Fruit fly (Drosophila melanogaster): ENCODE results near the gene CG44261.

CG44261 gene

DNA sequence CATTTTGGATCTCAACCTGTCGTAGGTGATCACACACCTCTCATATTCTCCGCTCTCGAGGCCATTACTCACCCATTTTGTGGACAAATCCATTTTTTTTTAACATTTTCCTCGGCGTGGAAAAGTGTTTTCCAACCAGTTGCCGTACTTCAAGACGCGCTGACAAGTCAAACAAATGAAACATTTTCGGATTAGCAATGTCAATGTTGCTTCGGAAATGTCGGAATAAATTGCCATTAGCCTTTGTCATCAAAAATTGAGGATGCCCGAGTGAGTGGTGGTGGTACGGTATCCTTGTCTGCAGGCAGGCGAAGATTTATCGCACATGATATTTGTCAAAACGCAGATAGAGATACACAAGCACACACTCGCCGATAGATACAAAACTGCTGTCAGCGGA, 19.4 kb upstream of the CG44261 start:
- no peak for TF ChIP-seq CG9948 (tag; optimal IDR thresholded peaks at IDR 0.05)
- no peak for TF ChIP-seq Pif1A (GFP tag; optimal IDR thresholded peaks at IDR 0.05)
- TF ChIP-seq CG12605 (GFP tag; IDR thresholded peaks at IDR 0.05) = no peak
- TF ChIP-seq CG4496 (GFP tag; IDR thresholded peaks at IDR 0.05) = no peak
- TF ChIP-seq CG8301 (tag; optimal IDR thresholded peaks at IDR 0.05) = no peak
- TF ChIP-seq EcR (GFP tag; optimal IDR thresholded peaks at IDR 0.05) = no peak
- no peak for TF ChIP-seq CG10348 (GFP tag; IDR thresholded peaks at IDR 0.05)
- TF ChIP-seq CG14655 (GFP tag; optimal IDR thresholded peaks at IDR 0.05) = no peak
- no peak for TF ChIP-seq CG15710 (tag; optimal IDR thresholded peaks at IDR 0.05)

DNA sequence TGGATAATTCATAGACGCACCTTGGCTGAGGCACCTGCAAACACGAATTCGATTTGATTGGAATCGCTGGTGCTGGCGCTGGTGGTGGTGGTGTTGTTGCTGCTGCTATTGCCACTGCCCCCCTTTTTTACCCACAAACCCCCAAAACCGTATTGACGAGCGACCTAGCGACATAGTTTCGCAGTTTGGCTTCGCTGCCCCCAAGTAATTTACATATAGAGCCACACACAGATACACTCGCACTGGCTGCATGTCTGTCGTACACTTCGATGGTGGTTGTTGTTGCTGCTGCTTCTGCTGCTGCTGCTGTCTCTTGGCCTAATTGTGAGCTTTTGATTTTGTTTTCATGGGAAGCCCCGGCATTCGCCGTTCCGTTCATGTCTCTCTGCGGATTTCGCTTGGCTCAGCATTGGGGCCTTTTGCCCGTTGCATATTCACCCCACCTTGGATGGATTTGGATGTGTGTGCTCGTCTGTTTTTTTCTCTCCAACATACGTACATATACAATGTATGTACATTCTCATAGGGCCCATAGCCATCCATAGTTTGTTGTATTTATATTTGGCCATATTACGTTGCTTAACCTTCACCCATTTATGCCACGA, 16.2 kb upstream of the CG44261 start:
- no peak for TF ChIP-seq Ets98B (GFP tag; IDR thresholded peaks at IDR 0.05)
- TF ChIP-seq CG34367 (tag; optimal IDR thresholded peaks at IDR 0.05) = no peak
- no peak for TF ChIP-seq gl (tag; optimal IDR thresholded peaks at IDR 0.05)
- TF ChIP-seq CG32121 (GFP tag; IDR thresholded peaks at IDR 0.05) = 0 out of 2 replicates have a peak, but pooled peaks have one; percentile 32
- no peak for TF ChIP-seq Snoo (tag; optimal IDR thresholded peaks at IDR 0.05)
- 0 out of 3 replicates have a peak, but pooled peaks have one; percentile 9 for TF ChIP-seq fd96Ca (GFP tag; IDR thresholded peaks at IDR 0.05)
- no peak for TF ChIP-seq Pif1A (GFP tag; optimal IDR thresholded peaks at IDR 0.05)
- no peak for TF ChIP-seq CG9948 (tag; optimal IDR thresholded peaks at IDR 0.05)
- no peak for TF ChIP-seq CG15710 (tag; optimal IDR thresholded peaks at IDR 0.05)

DNA sequence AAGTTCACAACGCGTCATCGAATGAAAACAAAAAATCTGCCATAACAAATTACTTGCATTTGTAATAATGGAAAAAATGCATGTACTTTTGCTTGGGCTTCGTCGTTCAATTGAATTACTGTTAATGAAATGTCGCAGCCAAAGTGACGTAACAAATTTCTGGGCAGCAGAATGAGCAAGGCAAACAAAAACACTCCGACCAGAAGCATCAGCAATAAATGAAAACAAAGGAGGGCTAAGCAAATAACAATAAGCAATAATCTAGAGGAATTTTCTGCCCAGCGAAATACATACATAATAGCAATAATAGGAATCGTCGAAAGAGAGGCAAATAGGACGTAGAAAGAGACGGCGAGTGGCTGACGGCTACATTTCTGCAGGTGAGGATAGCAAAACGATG, 14.4 kb upstream of the CG44261 start:
- no peak for TF ChIP-seq EcR (GFP tag; optimal IDR thresholded peaks at IDR 0.05)
- TF ChIP-seq Ets98B (GFP tag; IDR thresholded peaks at IDR 0.05) = no peak
- no peak for TF ChIP-seq CG12605 (GFP tag; IDR thresholded peaks at IDR 0.05)
- TF ChIP-seq CG15710 (tag; optimal IDR thresholded peaks at IDR 0.05) = no peak
- TF ChIP-seq CG34367 (tag; optimal IDR thresholded peaks at IDR 0.05) = no peak
- no peak for TF ChIP-seq Pif1B (GFP tag; optimal IDR thresholded peaks at IDR 0.05)
- no peak for TF ChIP-seq CG17806 (tag; optimal IDR thresholded peaks at IDR 0.05)
- TF ChIP-seq CG14655 (GFP tag; optimal IDR thresholded peaks at IDR 0.05) = no peak
- TF ChIP-seq CG32121 (GFP tag; IDR thresholded peaks at IDR 0.05) = no peak
- no peak for TF ChIP-seq Pif1A (GFP tag; optimal IDR thresholded peaks at IDR 0.05)

dm6 chr3R:9420439-9421234, 12.7 kb upstream of the CG44261 start:
- TF ChIP-seq Snoo (tag; optimal IDR thresholded peaks at IDR 0.05) (no peak), CG15710 (tag; optimal IDR thresholded peaks at IDR 0.05) (no peak), CG17806 (tag; optimal IDR thresholded peaks at IDR 0.05) (peak; percentile 12), CG9948 (tag; optimal IDR thresholded peaks at IDR 0.05) (peak; percentile 33), CG32121 (GFP tag; IDR thresholded peaks at IDR 0.05) (peak; percentile 76), CG14655 (GFP tag; optimal IDR thresholded peaks at IDR 0.05) (peak; percentile 46), Pif1B (GFP tag; optimal IDR thresholded peaks at IDR 0.05) (peak; percentile 2), CG8301 (tag; optimal IDR thresholded peaks at IDR 0.05) (peak; percentile 46), fd96Ca (GFP tag; IDR thresholded peaks at IDR 0.05) (peak; percentile 76), CG4496 (GFP tag; IDR thresholded peaks at IDR 0.05) (peak; percentile 81), CG10348 (GFP tag; IDR thresholded peaks at IDR 0.05) (peak; percentile 50; the same call in 1 of the 2 replicates), CG13204 (GFP tag; optimal IDR thresholded peaks at IDR 0.05) (no peak), rn (GFP tag; IDR thresholded peaks at IDR 0.05) (no peak), CG8159 (tag; optimal IDR thresholded peaks at IDR 0.05) (peak; percentile 46), Ets98B (GFP tag; IDR thresholded peaks at IDR 0.05) (peak; percentile 65; the same call in 1 of the 2 replicates)

dm6 chr3R:9419300-9419652, 11.3 kb upstream of the CG44261 start:
- TF ChIP-seq CG17806 (tag; optimal IDR thresholded peaks at IDR 0.05) (no peak), CG13204 (GFP tag; optimal IDR thresholded peaks at IDR 0.05) (peak; percentile 8), gl (tag; optimal IDR thresholded peaks at IDR 0.05) (no peak), rn (GFP tag; IDR thresholded peaks at IDR 0.05) (no peak), D1 (tag; optimal IDR thresholded peaks at IDR 0.05) (no peak), EcR (GFP tag; optimal IDR thresholded peaks at IDR 0.05) (no peak), Pif1A (GFP tag; optimal IDR thresholded peaks at IDR 0.05) (peak; percentile 34), Pif1B (GFP tag; optimal IDR thresholded peaks at IDR 0.05) (peak; percentile 2)

- no peak for TF ChIP-seq gl (tag; optimal IDR thresholded peaks at IDR 0.05)
- no peak for TF ChIP-seq CG15710 (tag; optimal IDR thresholded peaks at IDR 0.05)
- no peak for TF ChIP-seq Ets98B (GFP tag; IDR thresholded peaks at IDR 0.05)
- no peak for TF ChIP-seq CG17806 (tag; optimal IDR thresholded peaks at IDR 0.05)
- TF ChIP-seq CG13204 (GFP tag; optimal IDR thresholded peaks at IDR 0.05) = no peak
- no peak for TF ChIP-seq CG12605 (GFP tag; IDR thresholded peaks at IDR 0.05)
- TF ChIP-seq rn (GFP tag; IDR thresholded peaks at IDR 0.05) = no peak
- TF ChIP-seq Snoo (tag; optimal IDR thresholded peaks at IDR 0.05) = no peak
- no peak for TF ChIP-seq Pif1A (GFP tag; optimal IDR thresholded peaks at IDR 0.05)
- no peak for TF ChIP-seq D1 (tag; optimal IDR thresholded peaks at IDR 0.05)
- TF ChIP-seq CG4496 (GFP tag; IDR thresholded peaks at IDR 0.05) = no peak
- TF ChIP-seq CG8159 (tag; optimal IDR thresholded peaks at IDR 0.05) = no peak
- no peak for TF ChIP-seq EcR (GFP tag; optimal IDR thresholded peaks at IDR 0.05)
- no peak for TF ChIP-seq CG14655 (GFP tag; optimal IDR thresholded peaks at IDR 0.05)
- TF ChIP-seq CG10348 (GFP tag; IDR thresholded peaks at IDR 0.05) = no peak
- TF ChIP-seq CG9948 (tag; optimal IDR thresholded peaks at IDR 0.05) = no peak
- no peak for TF ChIP-seq CG32121 (GFP tag; IDR thresholded peaks at IDR 0.05)
- no peak for TF ChIP-seq Pif1B (GFP tag; optimal IDR thresholded peaks at IDR 0.05)
- TF ChIP-seq fd96Ca (GFP tag; IDR thresholded peaks at IDR 0.05) = no peak
Observed at dm6 chr3R:9418373-9419299, 10.7 kb upstream of the CG44261 start.

Measured in whole organism, pupa.